Fruit fly (Drosophila melanogaster) whole organism, embryonic: ENCODE measurements around the gene shv.

Experiments
- Aef1 ChIP-seq: fragments of 200-800 bp; sonication (Bioruptor generic); IDR thresholded peaks from 3 replicates; pipeline ENCODE4 v1.3.6; 2022; ENCODE audit warnings: missing biosample characterization, missing genetic modification characterization
- Antp ChIP-seq: fragments of 200-800 bp; sonication (Bioruptor generic); optimal IDR thresholded peaks from 3 replicates; lab custom pipeline; 2016; ENCODE audit warnings: missing biosample characterization, missing genetic modification characterization
- CG14710 ChIP-seq: fragments of 200-800 bp; sonication (Bioruptor generic); optimal IDR thresholded peaks from 3 replicates; lab custom pipeline; 2019; ENCODE audit warnings: missing biosample characterization, mild to moderate bottlenecking, missing genetic modification characterization, moderate library complexity
- CG18764 ChIP-seq: fragments of 200-800 bp; sonication (Bioruptor generic); optimal IDR thresholded peaks from 3 replicates; lab custom pipeline; 2016; ENCODE audit warnings: missing biosample characterization, missing genetic modification characterization
- CG5953 ChIP-seq: fragments of 200-800 bp; sonication (Bioruptor generic); IDR thresholded peaks from 2 replicates; pipeline ENCODE4 v1.3.6; 2022; ENCODE audit warnings: missing biosample characterization, missing genetic modification characterization
- CG6272 ChIP-seq: fragments of 200-800 bp; sonication (Bioruptor generic); IDR thresholded peaks from 2 replicates; pipeline ENCODE4 v1.3.6; 2022; ENCODE audit warnings: missing biosample characterization, missing genetic modification characterization
- CG6654 ChIP-seq: fragments of 200-800 bp; sonication (Bioruptor generic); optimal IDR thresholded peaks from 2 replicates; lab custom pipeline; 2017; ENCODE audit warnings: missing biosample characterization, mild to moderate bottlenecking, missing genetic modification characterization
- CG6854 ChIP-seq: fragments of 200-800 bp; sonication (Bioruptor generic); optimal IDR thresholded peaks from 3 replicates; lab custom pipeline; 2017; ENCODE audit warnings: missing biosample characterization, mild to moderate bottlenecking, missing genetic modification characterization
- CG9215 ChIP-seq: fragments of 200-800 bp; sonication (Bioruptor generic); IDR thresholded peaks from 2 replicates; pipeline ENCODE4 v1.3.6; 2022; ENCODE audit warnings: missing biosample characterization, missing genetic modification characterization
- CG9797 ChIP-seq: fragments of 200-800 bp; sonication (Bioruptor generic); optimal IDR thresholded peaks from 3 replicates; lab custom pipeline; 2018; ENCODE audit warnings: missing biosample characterization, mild to moderate bottlenecking, missing genetic modification characterization
- CHES-1-like ChIP-seq: fragments of 200-800 bp; sonication (Bioruptor generic); optimal IDR thresholded peaks from 2 replicates; lab custom pipeline; 2016; ENCODE audit warnings: missing biosample characterization, missing genetic modification characterization
- Camta ChIP-seq: fragments of 200-800 bp; sonication (Bioruptor generic); optimal IDR thresholded peaks from 2 replicates; lab custom pipeline; 2016; ENCODE audit warnings: missing biosample characterization, missing genetic modification characterization
- D ChIP-seq, 2 experiments: fragments of 200-800 bp in 1 of 2; fragments of >200 bp in 1 of 2; sonication (Bioruptor generic) in 1 of 2; optimal IDR thresholded peaks; 2 replicates in 1 of 2; 3 replicates in 1 of 2; lab custom pipeline; 2017; ENCODE audit warnings: mild to moderate bottlenecking in 1 of 2, missing biosample characterization in 1 of 2, missing genetic modification characterization in 1 of 2, missing genetic modification reagents in 1 of 2
- Dbx ChIP-seq: fragments of 200-800 bp; sonication (Bioruptor generic); IDR thresholded peaks from 3 replicates; pipeline ENCODE4 v1.3.6; 2022; ENCODE audit warnings: missing biosample characterization, missing genetic modification characterization
- Deaf1 ChIP-seq: fragments of 200-800 bp; optimal IDR thresholded peaks from 3 replicates; lab custom pipeline; 2019; ENCODE audit warnings: missing biosample characterization, mild to moderate bottlenecking, missing genetic modification characterization, moderate library complexity
- Dref ChIP-seq: fragments of 200-800 bp; sonication (Bioruptor generic); IDR thresholded peaks from 2 replicates; pipeline ENCODE4 v1.3.6; 2022; ENCODE audit warnings: missing biosample characterization, missing genetic modification characterization
- E2f1 ChIP-seq: fragments of 200-800 bp; sonication (Bioruptor generic); IDR thresholded peaks from 2 replicates; pipeline ENCODE4 v1.3.6; 2022; ENCODE audit warnings: missing biosample characterization, missing genetic modification characterization
- GATAe ChIP-seq: fragments of 200-800 bp; sonication (Bioruptor generic); conservative IDR thresholded peaks from 2 replicates; pipeline ENCODE4 v1.3.6; 2022; ENCODE audit warnings: missing biosample characterization, missing genetic modification characterization
- Gug ChIP-seq: fragments of 200-800 bp; sonication (Bioruptor generic); IDR thresholded peaks from 4 replicates; pipeline ENCODE4 v1.3.6; 2022; ENCODE audit warnings: missing biosample characterization, missing genetic modification characterization
- HLHmδ ChIP-seq: fragments of 200-800 bp; sonication (Bioruptor generic); optimal IDR thresholded peaks from 2 replicates; lab custom pipeline; 2018; ENCODE audit warnings: missing biosample characterization, mild to moderate bottlenecking, missing genetic modification characterization, moderate library complexity
- Hmr ChIP-seq: fragments of 200-800 bp; sonication (Bioruptor generic); optimal IDR thresholded peaks from 3 replicates; lab custom pipeline; 2017; ENCODE audit warnings: mild to moderate bottlenecking, missing biosample characterization, missing genetic modification reagents, missing genetic modification characterization
- Hr51 ChIP-seq, 2 experiments: fragments of 200-800 bp; sonication (Bioruptor generic); optimal IDR thresholded peaks; 2 replicates in 1 of 2; 3 replicates in 1 of 2; lab custom pipeline; 2016 to 2018; ENCODE audit warnings: missing biosample characterization in 2 of 2, missing genetic modification characterization in 2 of 2, mild to moderate bottlenecking in 1 of 2, moderate library complexity in 1 of 2
- Jarid2 ChIP-seq: fragments of 200-800 bp; sonication (Bioruptor generic); optimal IDR thresholded peaks from 3 replicates; lab custom pipeline; 2017; ENCODE audit warnings: mild to moderate bottlenecking, missing biosample characterization, missing genetic modification reagents, missing genetic modification characterization
- MBD-R2 ChIP-seq: fragments of 200-800 bp; sonication (Bioruptor generic); IDR thresholded peaks from 2 replicates; pipeline ENCODE4 v1.3.6; 2022; ENCODE audit warnings: missing biosample characterization, missing genetic modification characterization
- Six4 ChIP-seq: fragments of 200-800 bp; sonication (Bioruptor generic); optimal IDR thresholded peaks from 2 replicates; lab custom pipeline; 2016; ENCODE audit warnings: missing biosample characterization, missing genetic modification characterization
- Sox100B ChIP-seq: fragments of 200-800 bp; sonication (Bioruptor generic); optimal IDR thresholded peaks from 3 replicates; lab custom pipeline; 2018; ENCODE audit warnings: missing biosample characterization, mild to moderate bottlenecking, missing genetic modification characterization
- Sry-δ ChIP-seq: fragments of 200-800 bp; sonication (Bioruptor generic); optimal IDR thresholded peaks from 2 replicates; lab custom pipeline; 2016; ENCODE audit warnings: missing biosample characterization, missing genetic modification characterization
- Tbp ChIP-seq: fragments of >200 bp; optimal IDR thresholded peaks from 2 replicates; lab custom pipeline; 2018; ENCODE audit warnings: missing biosample characterization, missing genetic modification characterization
- Xrp1 ChIP-seq: fragments of 200-800 bp; sonication (Bioruptor generic); IDR thresholded peaks from 2 replicates; pipeline ENCODE4 v1.3.6; 2022; ENCODE audit warnings: missing biosample characterization, missing genetic modification characterization
- YL-1 ChIP-seq: fragments of 200-800 bp; sonication (Bioruptor generic); optimal IDR thresholded peaks from 3 replicates; lab custom pipeline; 2017; ENCODE audit warnings: missing biosample characterization, mild to moderate bottlenecking, missing genetic modification characterization
- ato ChIP-seq: fragments of 200-800 bp; sonication (Bioruptor generic); IDR thresholded peaks from 2 replicates; pipeline ENCODE4 v1.3.6; 2022; ENCODE audit warnings: missing biosample characterization, missing genetic modification characterization; ENCODE audit not compliant: partially characterized antibody
- bigmax ChIP-seq: fragments of 200-800 bp; sonication (Bioruptor generic); optimal IDR thresholded peaks from 2 replicates; lab custom pipeline; 2018; ENCODE audit warnings: missing biosample characterization, mild to moderate bottlenecking, missing genetic modification characterization
- bowl ChIP-seq: fragments of 200-800 bp; sonication (Bioruptor generic); IDR thresholded peaks from 2 replicates; pipeline ENCODE4 v1.3.6; 2022; ENCODE audit warnings: missing biosample characterization, missing genetic modification characterization
- disco-r ChIP-seq: fragments of 200-800 bp; sonication (Bioruptor generic); optimal IDR thresholded peaks from 2 replicates; lab custom pipeline; 2016; ENCODE audit warnings: missing biosample characterization, missing genetic modification characterization
- fd3F ChIP-seq: fragments of 200-800 bp; sonication (Bioruptor generic); optimal IDR thresholded peaks from 2 replicates; lab custom pipeline; 2018; ENCODE audit warnings: missing biosample characterization, mild to moderate bottlenecking, missing genetic modification characterization, moderate library complexity
- fd96Cb ChIP-seq: fragments of 200-800 bp; sonication (Bioruptor generic); optimal IDR thresholded peaks from 2 replicates; lab custom pipeline; 2018; ENCODE audit warnings: missing biosample characterization, mild to moderate bottlenecking, missing genetic modification characterization, moderate library complexity
- klu ChIP-seq: fragments of 200-800 bp; sonication (Bioruptor generic); IDR thresholded peaks from 2 replicates; pipeline ENCODE4 v1.3.6; 2022; ENCODE audit warnings: missing biosample characterization, missing genetic modification characterization
- lbe ChIP-seq: fragments of 200-800 bp; sonication (Bioruptor generic); optimal IDR thresholded peaks from 2 replicates; lab custom pipeline; 2016; ENCODE audit warnings: missing biosample characterization, mild to moderate bottlenecking, missing genetic modification characterization
- lov ChIP-seq, 2 experiments: fragments of 200-800 bp in 1 of 2; fragments of >200 bp in 1 of 2; sonication (Bioruptor generic) in 1 of 2; IDR thresholded peaks in 1 of 2; optimal IDR thresholded peaks in 1 of 2; 2 replicates in 1 of 2; 3 replicates in 1 of 2; pipeline versions ENCODE4 v1.3.6 to Lab custom; 2017 to 2022; ENCODE audit warnings: missing biosample characterization in 1 of 2, missing genetic modification characterization in 1 of 2
- mld ChIP-seq: fragments of 200-800 bp; sonication (Bioruptor generic); IDR thresholded peaks from 3 replicates; pipeline ENCODE4 v1.3.6; 2022; ENCODE audit warnings: missing biosample characterization, missing genetic modification characterization; ENCODE audit not compliant: partially characterized antibody
- nau ChIP-seq: fragments of 200-800 bp; sonication (Bioruptor generic); optimal IDR thresholded peaks from 3 replicates; lab custom pipeline; 2017; ENCODE audit warnings: missing biosample characterization, mild to moderate bottlenecking, missing genetic modification characterization, missing genetic modification reagents
- nerfin-1 ChIP-seq: fragments of 200-800 bp; sonication (Bioruptor generic); optimal IDR thresholded peaks from 3 replicates; lab custom pipeline; 2019; ENCODE audit warnings: missing biosample characterization, mild to moderate bottlenecking, missing genetic modification characterization, moderate library complexity
- odd ChIP-seq: fragments of 200-800 bp; sonication (Bioruptor generic); optimal IDR thresholded peaks from 2 replicates; lab custom pipeline; 2017; ENCODE audit warnings: missing biosample characterization, mild to moderate bottlenecking, missing genetic modification characterization
- pb ChIP-seq: fragments of 200-800 bp; sonication (Bioruptor generic); optimal IDR thresholded peaks from 3 replicates; lab custom pipeline; 2016; ENCODE audit warnings: missing biosample characterization, missing genetic modification characterization
- pfk ChIP-seq: fragments of 200-800 bp; sonication (Bioruptor generic); optimal IDR thresholded peaks from 2 replicates; lab custom pipeline; 2018; ENCODE audit warnings: missing biosample characterization, mild to moderate bottlenecking, missing genetic modification characterization, moderate library complexity
- repo ChIP-seq: fragments of 200-800 bp; sonication (Bioruptor generic); optimal IDR thresholded peaks from 2 replicates; lab custom pipeline; 2016; ENCODE audit warnings: missing biosample characterization, missing genetic modification characterization
- salm ChIP-seq: fragments of 200-800 bp; sonication (Bioruptor generic); optimal IDR thresholded peaks from 2 replicates; lab custom pipeline; 2018; ENCODE audit warnings: missing biosample characterization, mild to moderate bottlenecking, missing genetic modification characterization
- sim ChIP-seq: fragments of 200-800 bp; sonication (Bioruptor generic); IDR thresholded peaks from 2 replicates; pipeline ENCODE4 v1.3.6; 2022; ENCODE audit warnings: missing biosample characterization, missing genetic modification characterization
- sima ChIP-seq: fragments of 200-800 bp; sonication (Bioruptor generic); optimal IDR thresholded peaks from 2 replicates; lab custom pipeline; 2016; ENCODE audit warnings: missing biosample characterization, missing genetic modification characterization
- sr ChIP-seq: fragments of 200-800 bp; sonication (Bioruptor generic); IDR thresholded peaks from 3 replicates; pipeline ENCODE4 v1.3.6; 2022; ENCODE audit warnings: missing biosample characterization, missing genetic modification characterization

shv gene

DNA sequence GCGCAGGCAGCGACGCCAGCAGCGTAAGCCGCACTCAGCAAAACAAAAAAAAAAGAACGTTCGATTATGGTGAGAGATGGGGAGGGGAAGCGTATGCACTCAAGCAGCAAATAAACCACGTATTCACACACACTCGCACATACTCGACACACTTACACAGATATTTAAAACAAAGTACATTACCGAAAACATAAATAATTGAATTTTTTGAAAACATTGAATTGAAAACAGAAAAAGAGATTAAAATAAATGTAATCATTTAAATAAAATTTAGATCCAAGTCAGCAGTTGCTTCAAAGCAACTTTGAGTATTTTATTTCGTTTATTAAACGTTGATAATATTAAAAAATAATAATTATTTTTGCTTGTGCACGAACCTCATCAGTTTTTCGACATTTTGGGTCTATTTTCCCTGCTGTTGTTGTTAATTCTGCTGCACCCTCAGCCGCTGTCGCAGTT, 18.1 kb downstream of the shv start (continued):
- no peak for TF ChIP-seq disco-r (GFP tag; lab: Kevin White, UChicago)
- TF ChIP-seq lov (optimal IDR thresholded peaks at IDR 0.05; lab: Kevin White, UChicago) = no peak
- TF ChIP-seq lov (GFP tag; IDR thresholded peaks at IDR 0.05; lab: Robert Waterston, UW) = no peak
- no peak for TF ChIP-seq Antp (GFP tag; lab: Kevin White, UChicago)
- TF ChIP-seq sima (GFP tag; lab: Kevin White, UChicago) = no peak
- peak; percentile 40 for TF ChIP-seq odd (GFP tag; lab: Kevin White, UChicago)
- no peak for TF ChIP-seq D (optimal IDR thresholded peaks at IDR 0.05; lab: Kevin White, UChicago)
- TF ChIP-seq D (GFP tag; optimal IDR thresholded peaks at IDR 0.05; lab: Kevin White, UChicago) = peak; percentile 42
- no peak for TF ChIP-seq Dref (GFP tag; lab: Robert Waterston, UW)
- no peak for TF ChIP-seq klu
- TF ChIP-seq lbe (GFP tag; lab: Kevin White, UChicago) = peak; percentile 61
- no peak for TF ChIP-seq bigmax (GFP tag; lab: Kevin White, UChicago)
- peak; percentile 33 for TF ChIP-seq YL-1
- no peak for TF ChIP-seq HLHmδ (GFP tag; lab: Kevin White, UChicago)
- TF ChIP-seq mld (GFP tag; lab: Robert Waterston, UW) = no peak
- peak; percentile 27 for TF ChIP-seq CG6654 (GFP tag; lab: Kevin White, UChicago)
- TF ChIP-seq nau = peak; percentile 20
- no peak for TF ChIP-seq Aef1 (GFP tag; lab: Robert Waterston, UW)
- TF ChIP-seq repo = no peak
- TF ChIP-seq pb (GFP tag; lab: Kevin White, UChicago) = no peak
- TF ChIP-seq CHES-1-like (GFP tag; lab: Kevin White, UChicago) = no peak
- TF ChIP-seq pfk (GFP tag; lab: Kevin White, UChicago) = no peak
- TF ChIP-seq E2f1 (GFP tag; lab: Robert Waterston, UW) = no peak
- peak; percentile 32 for TF ChIP-seq Jarid2 (GFP tag; lab: Kevin White, UChicago)
- TF ChIP-seq CG6854 (GFP tag; lab: Kevin White, UChicago) = no peak
- TF ChIP-seq Dbx (GFP tag; lab: Robert Waterston, UW) = no peak
- peak; percentile 76 for TF ChIP-seq Hmr (GFP tag; lab: Kevin White, UChicago)
- no peak for TF ChIP-seq CG18764 (GFP tag; lab: Kevin White, UChicago)
- no peak for TF ChIP-seq sr (GFP tag; lab: Robert Waterston, UW)
- TF ChIP-seq MBD-R2 (GFP tag; lab: Robert Waterston, UW) = no peak
- TF ChIP-seq nerfin-1 (tag; lab: Kevin White, UChicago) = peak; percentile 52
- no peak for TF ChIP-seq ato (GFP tag; lab: Robert Waterston, UW)
- peak; percentile 41 for TF ChIP-seq fd3F
- TF ChIP-seq Sox100B = peak; percentile 64
- no peak for TF ChIP-seq CG6272 (GFP tag; lab: Robert Waterston, UW)
- TF ChIP-seq Xrp1 = peak; percentile 76; the same call in 1 of the 2 replicates
- no peak for TF ChIP-seq Camta
- no peak for TF ChIP-seq Six4 (GFP tag; lab: Kevin White, UChicago)
- peak in 1 of 2 experiments; percentile 83 for TF ChIP-seq Hr51 (GFP tag; optimal IDR thresholded peaks at IDR 0.05; lab: Kevin White, UChicago)
- TF ChIP-seq Sry-δ = no peak
- TF ChIP-seq Deaf1 (tag; lab: Kevin White, UChicago) = no peak
- no peak for TF ChIP-seq CG5953 (GFP tag; lab: Robert Waterston, UW)
- TF ChIP-seq fd96Cb (tag; lab: Kevin White, UChicago) = peak; percentile 71
- no peak for TF ChIP-seq CG9215 (GFP tag; lab: Robert Waterston, UW)
- TF ChIP-seq CG14710 = peak; percentile 4
- TF ChIP-seq Tbp (GFP tag; lab: Kevin White, UChicago) = no peak
- TF ChIP-seq GATAe (GFP tag; lab: Robert Waterston, UW) = no peak
- TF ChIP-seq CG9797 (GFP tag; lab: Kevin White, UChicago) = no peak
- TF ChIP-seq Gug (GFP tag; lab: Robert Waterston, UW) = 0 out of 4 replicates have a peak, but pooled peaks have one; percentile 10
- peak; percentile 70 for TF ChIP-seq salm (tag; lab: Kevin White, UChicago)
- no peak for TF ChIP-seq sim (GFP tag; lab: Robert Waterston, UW)
- TF ChIP-seq bowl = no peak
